Fruit fly (Drosophila melanogaster) ovary, adult (tissue): ENCODE results near the gene CG3191.

Experiments
- CG17801 ChIP-seq: fragments of 200-800 bp; optimal IDR thresholded peaks from 2 replicates; lab custom pipeline; 2019; ENCODE audit warnings: missing biosample characterization, mild to moderate bottlenecking, missing genetic modification characterization, moderate library complexity; ENCODE audit not compliant: partially characterized antibody

CG3191 gene

dm6 chrX:2251688-2252087 lies at the start of gene CG3191:
Gene CG3191, minus strand, starts transcription at chrX:2251993.
- TF ChIP-seq CG17801 (GFP tag; lab: Kevin White, UChicago), result no peak

dm6 chrX:2301069-2301508 lies 49.3 kb upstream of the CG3191 start:
- peak; percentile 76 for TF ChIP-seq CG17801 (GFP tag; lab: Kevin White, UChicago)

- peak; percentile 96 for TF ChIP-seq CG17801 (GFP tag; lab: Kevin White, UChicago)
Measured at dm6 chrX:2300293-2301068, 48.7 kb upstream of the CG3191 start.

dm6 chrX:2298708-2299370 lies 47.0 kb upstream of the CG3191 start:
- peak; percentile 84 for TF ChIP-seq CG17801 (GFP tag; lab: Kevin White, UChicago)

dm6 chrX:2297428-2298200 lies 45.8 kb upstream of the CG3191 start:
- TF ChIP-seq CG17801 (GFP tag; lab: Kevin White, UChicago), result peak; percentile 98

dm6 chrX:2296230-2297044 lies 44.6 kb upstream of the CG3191 start:
- TF ChIP-seq CG17801 (GFP tag; lab: Kevin White, UChicago), result peak; percentile 81

- TF ChIP-seq CG17801 (GFP tag; lab: Kevin White, UChicago), result peak; percentile 39
Measured at dm6 chrX:2295435-2296229, 43.8 kb upstream of the CG3191 start, which contains the start of gene Raf. Gene Raf, plus strand, starts transcription at chrX:2295466.

dm6 chrX:2294474-2295434 lies 43.0 kb upstream of the CG3191 start:
- TF ChIP-seq CG17801 (GFP tag; lab: Kevin White, UChicago), result peak; percentile 46

dm6 chrX:2293294-2293988 lies 41.6 kb upstream of the CG3191 start, which contains the start of gene CG2865:
Gene CG2865, minus strand, starts transcription at chrX:2293411.
- peak; percentile 99 for TF ChIP-seq CG17801 (GFP tag; lab: Kevin White, UChicago)

- no peak for TF ChIP-seq CG17801 (GFP tag; lab: Kevin White, UChicago)
Measured at dm6 chrX:2292410-2292809, 40.6 kb upstream of the CG3191 start.

- no peak for TF ChIP-seq CG17801 (GFP tag; lab: Kevin White, UChicago)
Measured at dm6 chrX:2291023-2291422, 39.2 kb upstream of the CG3191 start.

dm6 chrX:2289134-2289533 lies 37.3 kb upstream of the CG3191 start:
- peak; percentile 75 for TF ChIP-seq CG17801 (GFP tag; lab: Kevin White, UChicago)
